Worm (Caenorhabditis elegans) whole organism, L4 larva: Measurements from ENCODE around the gene F36H1.12.

Experiments used
- F10B5.3 ChIP-seq: sonication (generic microtip); optimal IDR thresholded peaks from 2 replicates; lab custom pipeline; 2016; ENCODE audit warnings: mild to moderate bottlenecking, missing genetic modification characterization, missing compliant biosample characterization
- F26F4.8 ChIP-seq: fragments of 200-800 bp; sonication (Bioruptor generic); conservative IDR thresholded peaks from 2 replicates; pipeline ENCODE4 v1.3.6; 2022; ENCODE audit warnings: missing genetic modification characterization, missing compliant biosample characterization
- F44E2.7 ChIP-seq: fragments of 200-800 bp; sonication (Bioruptor generic); IDR thresholded peaks from 2 replicates; pipeline ENCODE4 v2.1.2; 2022; ENCODE audit warnings: missing genetic modification characterization, missing compliant biosample characterization
- R02D3.7 ChIP-seq: fragments of 150-350 bp; sonication (generic microtip); optimal IDR thresholded peaks from 3 replicates; lab custom pipeline; 2014; ENCODE audit warnings: missing biosample characterization, missing genetic modification characterization
- Y48G9A.11 ChIP-seq: fragments of 200-800 bp; sonication (Bioruptor generic); IDR thresholded peaks from 2 replicates; pipeline ENCODE4 v1.3.6; 2022; ENCODE audit warnings: missing genetic modification reagents, missing genetic modification characterization, missing compliant biosample characterization
- Y5F2A.4 ChIP-seq: fragments of 200-800 bp; sonication (Bioruptor generic); optimal IDR thresholded peaks from 2 replicates; lab custom pipeline; 2018; ENCODE audit warnings: mild to moderate bottlenecking, missing genetic modification characterization, missing compliant biosample characterization
- aha-1 ChIP-seq: fragments of 150-350 bp; peaks from one replicate; lab custom pipeline; 2014; ENCODE audit warnings: missing biosample characterization, missing genetic modification characterization
- aly-2 ChIP-seq: sonication (generic microtip); optimal IDR thresholded peaks from 2 replicates; lab custom pipeline; 2018; ENCODE audit warnings: missing biosample characterization, missing genetic modification characterization
- ama-1 ChIP-seq: fragments of 150-350 bp; optimal IDR thresholded peaks from 2 replicates; lab custom pipeline; 2014; ENCODE audit warnings: inconsistent platforms, mixed read lengths
- arid-1 ChIP-seq: fragments of 200-800 bp; sonication (Bioruptor generic); conservative IDR thresholded peaks from 2 replicates; pipeline ENCODE4 v1.3.6; 2022; ENCODE audit warnings: missing genetic modification reagents, missing genetic modification characterization, missing compliant biosample characterization
- ceh-28 ChIP-seq: fragments of 150-350 bp; optimal IDR thresholded peaks from 2 replicates; lab custom pipeline; 2014; ENCODE audit warnings: missing biosample characterization, missing genetic modification reagents, missing genetic modification characterization
- ceh-62 ChIP-seq: sonication (generic microtip); optimal IDR thresholded peaks from 2 replicates; lab custom pipeline; 2017; ENCODE audit warnings: missing biosample characterization, missing genetic modification characterization
- cey-2 ChIP-seq: sonication (generic microtip); optimal IDR thresholded peaks from 3 replicates; lab custom pipeline; 2017; ENCODE audit warnings: missing genetic modification characterization, mild to moderate bottlenecking, missing compliant biosample characterization, antibody characterized with exemption, borderline replicate concordance; ENCODE audit not compliant: insufficient read depth
- daf-19 ChIP-seq: fragments of 200-800 bp; sonication (Bioruptor generic); conservative IDR thresholded peaks from 2 replicates; pipeline ENCODE4 v1.3.6; 2022; ENCODE audit warnings: missing genetic modification characterization, missing compliant biosample characterization
- dmd-6 ChIP-seq: fragments of 200-800 bp; sonication (Bioruptor generic); IDR thresholded peaks from 2 replicates; pipeline ENCODE4 v1.3.6; 2022; ENCODE audit warnings: missing genetic modification reagents, missing genetic modification characterization, missing compliant biosample characterization
- dmd-8 ChIP-seq: fragments of 200-800 bp; sonication (Bioruptor generic); IDR thresholded peaks from 2 replicates; pipeline ENCODE4 v1.3.6; 2022; ENCODE audit warnings: missing genetic modification characterization, missing compliant biosample characterization
- dmd-9 ChIP-seq: fragments of 200-800 bp; sonication (Bioruptor generic); IDR thresholded peaks from 2 replicates; pipeline ENCODE4 v1.3.6; 2022; ENCODE audit warnings: missing genetic modification reagents, missing genetic modification characterization, missing compliant biosample characterization
- dpl-1 ChIP-seq: fragments of 150-350 bp; optimal IDR thresholded peaks from 2 replicates; lab custom pipeline; 2014; ENCODE audit warnings: missing biosample characterization, missing genetic modification reagents, missing genetic modification characterization
- egl-27 ChIP-seq: sonication (generic microtip); optimal IDR thresholded peaks from 3 replicates; lab custom pipeline; 2017; ENCODE audit warnings: missing biosample characterization, missing genetic modification reagents, missing genetic modification characterization
- egl-43 ChIP-seq: fragments of 200-800 bp; sonication (Bioruptor generic); IDR thresholded peaks from 2 replicates; pipeline ENCODE4 v1.3.6; 2022; ENCODE audit warnings: missing genetic modification reagents, missing genetic modification characterization, missing compliant biosample characterization
- hif-1 ChIP-seq, 2 experiments: sonication (generic microtip); optimal IDR thresholded peaks; 2 replicates each; lab custom pipeline; 2016 to 2017; ENCODE audit warnings: missing compliant biosample characterization in 2 of 2, missing genetic modification characterization in 2 of 2, missing genetic modification reagents in 2 of 2, missing genotype in 2 of 2, mild to moderate bottlenecking in 1 of 2
- lim-7 ChIP-seq: fragments of 200-800 bp; sonication (Bioruptor generic); IDR thresholded peaks from 2 replicates; pipeline ENCODE4 v1.3.6; 2022; ENCODE audit warnings: missing genetic modification characterization, missing compliant biosample characterization
- lin-29 ChIP-seq: fragments of 200-800 bp; sonication (Bioruptor generic); IDR thresholded peaks from 2 replicates; pipeline ENCODE4 v1.3.6; 2022; ENCODE audit warnings: missing genetic modification reagents, missing genetic modification characterization, missing compliant biosample characterization
- lin-39 ChIP-seq: fragments of 150-350 bp; optimal IDR thresholded peaks from 2 replicates; lab custom pipeline; 2014; ENCODE audit warnings: missing biosample characterization, missing genetic modification reagents, missing genetic modification characterization
- lsy-2 ChIP-seq, 2 experiments: fragments of 150-350 bp in 1 of 2; sonication (generic microtip) in 1 of 2; optimal IDR thresholded peaks; 2 replicates each; lab custom pipeline; 2014 to 2017; ENCODE audit warnings: missing biosample characterization in 2 of 2, missing genetic modification characterization in 2 of 2
- madf-9 ChIP-seq: fragments of 200-800 bp; sonication (Bioruptor generic); conservative IDR thresholded peaks from 2 replicates; pipeline ENCODE4 v1.3.6; 2022; ENCODE audit warnings: missing genetic modification reagents, missing genetic modification characterization, missing compliant biosample characterization
- mdl-1 ChIP-seq, 2 experiments: fragments of 150-350 bp in 1 of 2; sonication (generic microtip) in 1 of 2; optimal IDR thresholded peaks; 2 replicates each; lab custom pipeline; 2014 to 2017; ENCODE audit warnings: missing biosample characterization in 2 of 2, missing genetic modification characterization in 2 of 2
- mdt-29 ChIP-seq: fragments of 200-800 bp; sonication (Bioruptor generic); IDR thresholded peaks from 2 replicates; pipeline ENCODE4 v1.3.6; 2022; ENCODE audit warnings: missing genetic modification reagents, missing genetic modification characterization, missing compliant biosample characterization
- mep-1 ChIP-seq: fragments of 150-350 bp; sonication (generic microtip); optimal IDR thresholded peaks from 3 replicates; lab custom pipeline; 2014; ENCODE audit warnings: missing biosample characterization, missing genetic modification characterization
- nhr-102 ChIP-seq: sonication (generic microtip); optimal IDR thresholded peaks from 2 replicates; lab custom pipeline; 2016; ENCODE audit warnings: mild to moderate bottlenecking, missing genetic modification characterization, moderate library complexity, missing compliant biosample characterization
- nhr-11 ChIP-seq: fragments of 150-350 bp; optimal IDR thresholded peaks from 2 replicates; lab custom pipeline; 2014; ENCODE audit warnings: missing biosample characterization, missing genetic modification characterization
- nhr-237 ChIP-seq: sonication (generic microtip); optimal IDR thresholded peaks from 2 replicates; lab custom pipeline; 2017; ENCODE audit warnings: missing biosample characterization, missing genetic modification characterization
- nhr-41 ChIP-seq: fragments of 200-800 bp; sonication (Bioruptor generic); IDR thresholded peaks from 2 replicates; pipeline ENCODE4 v1.3.6; 2022; ENCODE audit warnings: missing genetic modification reagents, missing genetic modification characterization, missing compliant biosample characterization
- nhr-42 ChIP-seq: fragments of 200-800 bp; sonication (Bioruptor generic); IDR thresholded peaks from 2 replicates; pipeline ENCODE4 v1.3.6; 2022; ENCODE audit warnings: missing genetic modification characterization, missing compliant biosample characterization
- nhr-48 ChIP-seq: sonication (generic microtip); optimal IDR thresholded peaks from 2 replicates; lab custom pipeline; 2016; ENCODE audit warnings: mild to moderate bottlenecking, missing genetic modification characterization, missing compliant biosample characterization
- rbr-2 ChIP-seq: sonication (generic microtip); optimal IDR thresholded peaks from 2 replicates; lab custom pipeline; 2016; ENCODE audit warnings: missing genotype, missing genetic modification characterization, missing compliant biosample characterization
- sdz-12 ChIP-seq: fragments of 200-800 bp; sonication (Bioruptor generic); optimal IDR thresholded peaks from 2 replicates; lab custom pipeline; 2018; ENCODE audit warnings: mild to moderate bottlenecking, missing genetic modification characterization, missing compliant biosample characterization
- set-16 ChIP-seq: fragments of 200-800 bp; sonication (Bioruptor generic); IDR thresholded peaks from 2 replicates; pipeline ENCODE4 v1.3.6; 2022; ENCODE audit warnings: missing genetic modification reagents, missing genetic modification characterization, missing compliant biosample characterization
- snpc-1.2 ChIP-seq: fragments of 200-800 bp; sonication (Bioruptor generic); IDR thresholded peaks from 2 replicates; pipeline ENCODE4 v1.3.6; 2022; ENCODE audit warnings: missing genetic modification reagents, missing genetic modification characterization, missing compliant biosample characterization
- snpc-4 ChIP-seq: fragments of 150-350 bp; optimal IDR thresholded peaks from 2 replicates; lab custom pipeline; 2014; ENCODE audit warnings: missing biosample characterization, missing genetic modification characterization
- spr-1 ChIP-seq: sonication (generic microtip); optimal IDR thresholded peaks from 2 replicates; lab custom pipeline; 2016; ENCODE audit warnings: mild to moderate bottlenecking, missing genetic modification characterization, missing compliant biosample characterization
- spr-3 ChIP-seq: fragments of 200-800 bp; sonication (Bioruptor generic); optimal IDR thresholded peaks from 2 replicates; lab custom pipeline; 2018; ENCODE audit warnings: mild to moderate bottlenecking, missing genetic modification characterization, missing compliant biosample characterization
- vab-7 ChIP-seq: fragments of 200-800 bp; sonication (Bioruptor generic); IDR thresholded peaks from 2 replicates; pipeline ENCODE4 v1.3.6; 2022; ENCODE audit warnings: missing genetic modification reagents, missing genetic modification characterization, missing compliant biosample characterization
- zag-1 ChIP-seq: fragments of 150-350 bp; optimal IDR thresholded peaks from 2 replicates; lab custom pipeline; 2014; ENCODE audit warnings: missing biosample characterization, missing genetic modification characterization
- zfp-2 ChIP-seq: sonication (generic microtip); optimal IDR thresholded peaks from 2 replicates; lab custom pipeline; 2016; ENCODE audit warnings: mild to moderate bottlenecking, missing genetic modification characterization, missing compliant biosample characterization
- zip-2 ChIP-seq: fragments of 150-350 bp; optimal IDR thresholded peaks from 2 replicates; lab custom pipeline; 2014; ENCODE audit warnings: missing biosample characterization, missing genetic modification characterization
- ztf-7 ChIP-seq: fragments of 150-350 bp; optimal IDR thresholded peaks from 2 replicates; lab custom pipeline; 2014; ENCODE audit warnings: missing biosample characterization, missing genetic modification characterization

The F36H1.12 gene

ce11 chrIV:11026648-11027047 is 26.9 kb downstream of the F36H1.12 start (continued):
- no peak for TF ChIP-seq daf-19 (GFP tag; lab: Robert Waterston, UW)
- no peak for TF ChIP-seq hif-1 (tag; optimal IDR thresholded peaks at IDR 0.05; lab: Kevin White, UChicago)
- no peak for TF ChIP-seq lin-39 (tag; lab: Kevin White, UChicago)
- no peak for TF ChIP-seq ceh-28 (tag; lab: Kevin White, UChicago)
- TF ChIP-seq F10B5.3, result no peak
- no peak for TF ChIP-seq egl-43 (GFP tag; lab: Robert Waterston, UW)
- TF ChIP-seq ama-1 (lab: Kevin White, UChicago), result no peak
- no peak for TF ChIP-seq Y48G9A.11
- TF ChIP-seq nhr-237 (tag; lab: Kevin White, UChicago), result no peak
- no peak for TF ChIP-seq zag-1
- peak; percentile 34 for TF ChIP-seq nhr-11 (tag; lab: Kevin White, UChicago)
- no peak for TF ChIP-seq nhr-41 (GFP tag; lab: Robert Waterston, UW)
- no peak for TF ChIP-seq aha-1 (tag; lab: Kevin White, UChicago)
- TF ChIP-seq lsy-2 (tag; optimal IDR thresholded peaks at IDR 0.05; lab: Kevin White, UChicago), result peak in 1 of 2 experiments; percentile 45
- no peak for TF ChIP-seq snpc-1.2 (GFP tag; lab: Robert Waterston, UW)
- no peak for TF ChIP-seq F44E2.7 (GFP tag; lab: Robert Waterston, UW)
- TF ChIP-seq ceh-62, result no peak
- no peak for TF ChIP-seq spr-1 (tag; lab: Kevin White, UChicago)
- TF ChIP-seq vab-7 (GFP tag; lab: Robert Waterston, UW), result no peak
- TF ChIP-seq zfp-2 (tag; lab: Kevin White, UChicago), result no peak
- peak; percentile 8; the same call in 1 of the 2 replicates for TF ChIP-seq nhr-42 (GFP tag; lab: Robert Waterston, UW)
- no peak for TF ChIP-seq F26F4.8 (GFP tag; lab: Robert Waterston, UW)
- no peak for TF ChIP-seq nhr-102 (tag; lab: Kevin White, UChicago)
- no peak for TF ChIP-seq mdl-1 (tag; optimal IDR thresholded peaks at IDR 0.05; lab: Kevin White, UChicago)
- TF ChIP-seq aly-2, result no peak
- TF ChIP-seq sdz-12 (GFP tag; lab: Kevin White, UChicago), result no peak
- no peak for TF ChIP-seq egl-27
- no peak for TF ChIP-seq mep-1 (tag; lab: Kevin White, UChicago)
- TF ChIP-seq zip-2 (tag; lab: Kevin White, UChicago), result no peak
- TF ChIP-seq Y5F2A.4 (GFP tag; lab: Kevin White, UChicago), result no peak
- no peak for TF ChIP-seq dmd-9 (GFP tag; lab: Robert Waterston, UW)
- TF ChIP-seq dmd-6 (GFP tag; lab: Robert Waterston, UW), result no peak
- TF ChIP-seq snpc-4, result no peak
- TF ChIP-seq nhr-48 (tag; lab: Kevin White, UChicago), result no peak
- TF ChIP-seq lim-7 (GFP tag; lab: Robert Waterston, UW), result peak; percentile 52; the same call in 1 of the 2 replicates
- TF ChIP-seq rbr-2 (tag; lab: Kevin White, UChicago), result no peak
- TF ChIP-seq set-16 (GFP tag; lab: Robert Waterston, UW), result no peak
- no peak for TF ChIP-seq R02D3.7 (tag; lab: Kevin White, UChicago)
- no peak for TF ChIP-seq dmd-8 (GFP tag; lab: Robert Waterston, UW)
- TF ChIP-seq ztf-7 (tag; lab: Kevin White, UChicago), result no peak
- no peak for TF ChIP-seq cey-2 (tag; lab: Kevin White, UChicago)
- no peak for TF ChIP-seq arid-1 (GFP tag; lab: Robert Waterston, UW)
- peak; percentile 23 for TF ChIP-seq dpl-1
- no peak for TF ChIP-seq lin-29 (GFP tag; lab: Robert Waterston, UW)
- TF ChIP-seq mdt-29, result no peak
- TF ChIP-seq madf-9 (GFP tag; lab: Robert Waterston, UW), result no peak
- TF ChIP-seq spr-3, result no peak
